Fruit fly (Drosophila melanogaster) whole organism, adult: ENCODE measurements around the gene CG11122.

Source experiments
- CG11617 ChIP-seq: fragments of 200-800 bp; sonication (Bioruptor generic); optimal IDR thresholded peaks from 2 replicates; lab custom pipeline; 2017; ENCODE audit warnings: mild to moderate bottlenecking, missing biosample characterization, missing genetic modification reagents, missing genetic modification characterization
- CG12768 ChIP-seq: fragments of 200-800 bp; sonication (Bioruptor generic); optimal IDR thresholded peaks from 2 replicates; lab custom pipeline; 2017; ENCODE audit warnings: missing biosample characterization, missing genetic modification characterization, mild to moderate bottlenecking, moderate library complexity, missing genetic modification reagents
- CG14711 ChIP-seq: fragments of 200-800 bp; sonication (Bioruptor generic); optimal IDR thresholded peaks from 2 replicates; lab custom pipeline; 2018; ENCODE audit warnings: missing biosample characterization, mild to moderate bottlenecking, missing genetic modification characterization, moderate library complexity
- CG1620 ChIP-seq: fragments of 200-800 bp; sonication (Bioruptor generic); optimal IDR thresholded peaks from 2 replicates; lab custom pipeline; 2016; ENCODE audit warnings: missing biosample characterization, missing genetic modification characterization
- CG33017 ChIP-seq: fragments of 200-800 bp; sonication (Bioruptor generic); optimal IDR thresholded peaks from 2 replicates; lab custom pipeline; 2018; ENCODE audit warnings: missing biosample characterization, mild to moderate bottlenecking, missing genetic modification characterization, moderate library complexity
- CG5204 ChIP-seq: fragments of 200-800 bp; sonication (Bioruptor generic); optimal IDR thresholded peaks from 2 replicates; lab custom pipeline; 2016; ENCODE audit warnings: missing biosample characterization, missing genetic modification characterization
- CG7045 ChIP-seq: fragments of 200-800 bp; sonication (Bioruptor generic); optimal IDR thresholded peaks from 2 replicates; lab custom pipeline; 2017; ENCODE audit warnings: missing biosample characterization, mild to moderate bottlenecking, missing genetic modification characterization
- CG7101 ChIP-seq: fragments of 200-800 bp; sonication (Bioruptor generic); optimal IDR thresholded peaks from 2 replicates; lab custom pipeline; 2018; ENCODE audit warnings: missing biosample characterization, mild to moderate bottlenecking, missing genetic modification characterization, moderate library complexity
- Clk ChIP-seq: fragments of 200-800 bp; sonication (Bioruptor generic); optimal IDR thresholded peaks from 2 replicates; lab custom pipeline; 2017; ENCODE audit warnings: missing biosample characterization, missing genetic modification characterization
- Crg-1 ChIP-seq: fragments of 200-800 bp; sonication (Bioruptor generic); optimal IDR thresholded peaks from 2 replicates; lab custom pipeline; 2016; ENCODE audit warnings: missing biosample characterization, missing genetic modification characterization
- Hr96 ChIP-seq: fragments of 200-800 bp; sonication (Bioruptor generic); optimal IDR thresholded peaks from 2 replicates; lab custom pipeline; 2016; ENCODE audit warnings: missing biosample characterization, missing genetic modification characterization
- Mnt ChIP-seq: fragments of 200-800 bp; sonication (Bioruptor generic); optimal IDR thresholded peaks from 2 replicates; lab custom pipeline; 2016; ENCODE audit warnings: missing biosample characterization, mild to moderate bottlenecking, missing genetic modification characterization
- bab1 ChIP-seq: fragments of 200-800 bp; sonication (Bioruptor generic); optimal IDR thresholded peaks from 3 replicates; lab custom pipeline; 2019; ENCODE audit warnings: missing biosample characterization, mild to moderate bottlenecking, missing genetic modification characterization, moderate library complexity
- cic ChIP-seq: fragments of 200-800 bp; sonication (Bioruptor generic); optimal IDR thresholded peaks from 2 replicates; lab custom pipeline; 2017; ENCODE audit warnings: missing biosample characterization, mild to moderate bottlenecking, missing genetic modification characterization, moderate library complexity
- cnc ChIP-seq, 2 experiments: fragments of >200 bp; optimal IDR thresholded peaks; 2 replicates each; lab custom pipeline; 2017
- kay ChIP-seq: fragments of 200-800 bp; sonication (Bioruptor generic); peaks from one replicate; lab custom pipeline; 2016; ENCODE audit warnings: missing biosample characterization, missing genetic modification characterization, borderline replicate concordance
- ovo ChIP-seq: fragments of 200-800 bp; sonication (Bioruptor generic); optimal IDR thresholded peaks from 2 replicates; lab custom pipeline; 2016; ENCODE audit warnings: missing biosample characterization, missing genetic modification characterization
- pad ChIP-seq: fragments of 200-800 bp; sonication (Bioruptor generic); optimal IDR thresholded peaks from 3 replicates; lab custom pipeline; 2017; ENCODE audit warnings: missing biosample characterization, missing genetic modification characterization, mild to moderate bottlenecking, moderate library complexity, missing genetic modification reagents
- tj ChIP-seq: fragments of 200-800 bp; sonication (Bioruptor generic); optimal IDR thresholded peaks from 3 replicates; lab custom pipeline; 2017; ENCODE audit warnings: missing biosample characterization, mild to moderate bottlenecking, missing genetic modification characterization, moderate library complexity
- toe ChIP-seq: fragments of 200-800 bp; sonication (Bioruptor generic); optimal IDR thresholded peaks from 2 replicates; lab custom pipeline; 2016; ENCODE audit warnings: missing biosample characterization, missing genetic modification characterization

CG11122 gene

DNA sequence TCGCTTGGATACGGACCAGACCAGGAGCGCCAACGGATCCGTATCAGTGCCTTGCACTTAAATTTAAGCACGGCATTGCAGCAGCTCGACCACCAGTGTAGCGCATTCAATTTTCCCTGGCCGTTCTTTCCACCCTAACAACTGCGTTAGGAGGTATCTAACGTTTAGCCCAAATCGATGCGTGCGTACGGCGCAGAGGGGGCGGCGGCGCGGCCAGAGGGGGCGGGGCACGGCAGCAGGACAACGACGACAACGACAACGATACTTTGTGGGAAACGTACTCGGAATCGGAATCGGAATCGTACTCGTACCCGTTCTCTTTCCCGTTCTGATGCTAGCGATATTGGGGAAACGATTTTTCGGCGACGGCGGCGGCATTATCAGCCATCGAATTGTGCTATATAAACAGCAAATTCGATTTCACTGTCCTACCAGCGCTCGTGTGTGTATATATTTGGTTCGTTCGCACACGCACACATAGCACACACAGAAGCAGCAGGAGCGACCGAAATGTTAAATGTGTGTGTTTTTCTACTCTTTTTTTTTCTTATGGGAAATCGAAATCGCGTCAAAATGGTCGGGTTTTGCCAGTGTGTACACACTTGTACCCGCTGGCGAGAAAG lies at the start of gene CG11122:
TSS of gene CG11122 (minus strand) at position 601 of the 623 bp plus-strand sequence.
- TF ChIP-seq Mnt (GFP tag; lab: Kevin White, UChicago) (peak; percentile 7), toe (GFP tag; lab: Kevin White, UChicago) (no peak), CG5204 (GFP tag; lab: Kevin White, UChicago) (no peak), ovo (GFP tag; lab: Kevin White, UChicago) (no peak), tj (no peak), CG33017 (tag; lab: Kevin White, UChicago) (no peak), Clk (GFP tag; lab: Kevin White, UChicago) (no peak)

DNA sequence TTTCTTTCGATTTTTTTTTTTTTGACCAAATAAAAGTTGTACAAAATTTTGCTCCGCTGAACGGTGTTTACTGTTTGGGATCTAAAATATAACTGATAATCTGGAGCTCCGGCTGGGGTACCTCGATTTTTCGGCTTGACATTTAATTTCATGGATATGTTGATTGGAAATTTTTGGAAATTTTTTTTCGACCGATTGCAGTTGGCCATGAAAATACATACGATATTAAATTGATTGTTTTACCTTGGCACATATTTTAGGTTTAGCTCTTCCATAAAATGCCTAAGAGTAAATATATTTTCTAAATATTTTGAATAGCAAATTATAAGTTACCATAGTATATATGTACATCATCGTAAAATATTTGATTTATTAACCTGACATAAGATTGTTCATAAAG lies 46.1 kb upstream of the CG11122 start, which contains the start of gene CG1394:
TSS of gene CG1394 (minus strand) at position 101 of the 400 bp plus-strand sequence.
- TF ChIP-seq CG1620 (GFP tag; lab: Kevin White, UChicago) (no peak), cnc (optimal IDR thresholded peaks at IDR 0.05; lab: Kevin White, UChicago) (no peak), CG12768 (GFP tag; lab: Kevin White, UChicago) (no peak), bab1 (GFP tag; lab: Kevin White, UChicago) (no peak), ovo (GFP tag; lab: Kevin White, UChicago) (no peak), Crg-1 (no peak), CG5204 (GFP tag; lab: Kevin White, UChicago) (no peak), CG14711 (tag; lab: Kevin White, UChicago) (no peak), CG7045 (GFP tag; lab: Kevin White, UChicago) (no peak), tj (no peak)

DNA sequence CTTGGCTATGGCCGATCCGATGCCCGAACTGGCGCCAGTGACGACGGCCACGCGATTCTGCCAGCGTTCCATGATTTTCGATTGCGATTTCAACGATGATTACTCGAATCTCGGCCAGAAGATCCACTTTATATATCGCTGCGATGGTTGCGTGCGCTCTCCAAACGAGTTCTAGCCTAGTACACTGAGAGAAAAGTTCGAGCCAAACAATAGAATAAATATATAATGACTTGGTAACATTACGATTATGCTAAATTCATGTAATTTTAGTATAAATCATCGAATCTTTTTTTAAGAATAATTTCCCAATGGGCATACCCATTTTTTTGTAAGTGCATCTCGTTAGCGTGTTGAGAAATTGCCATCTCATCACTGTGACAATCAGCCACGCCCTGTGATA lies 44.4 kb upstream of the CG11122 start, which contains the start of gene Antdh:
TSS of gene Antdh (minus strand) at position 101 of the 400 bp plus-strand sequence.
- no peak for TF ChIP-seq tj
- TF ChIP-seq CG7101 (tag; lab: Kevin White, UChicago), result no peak
- no peak for TF ChIP-seq cic (GFP tag; lab: Kevin White, UChicago)
- no peak for TF ChIP-seq CG12768 (GFP tag; lab: Kevin White, UChicago)
- TF ChIP-seq CG11617 (GFP tag; lab: Kevin White, UChicago), result no peak
- TF ChIP-seq pad, result no peak
- no peak for TF ChIP-seq CG14711 (tag; lab: Kevin White, UChicago)
- TF ChIP-seq ovo (GFP tag; lab: Kevin White, UChicago), result no peak
- no peak for TF ChIP-seq kay (GFP tag; lab: Kevin White, UChicago)
- no peak for TF ChIP-seq CG33017 (tag; lab: Kevin White, UChicago)
- no peak for TF ChIP-seq Clk (GFP tag; lab: Kevin White, UChicago)
- no peak for TF ChIP-seq Mnt (GFP tag; lab: Kevin White, UChicago)

DNA sequence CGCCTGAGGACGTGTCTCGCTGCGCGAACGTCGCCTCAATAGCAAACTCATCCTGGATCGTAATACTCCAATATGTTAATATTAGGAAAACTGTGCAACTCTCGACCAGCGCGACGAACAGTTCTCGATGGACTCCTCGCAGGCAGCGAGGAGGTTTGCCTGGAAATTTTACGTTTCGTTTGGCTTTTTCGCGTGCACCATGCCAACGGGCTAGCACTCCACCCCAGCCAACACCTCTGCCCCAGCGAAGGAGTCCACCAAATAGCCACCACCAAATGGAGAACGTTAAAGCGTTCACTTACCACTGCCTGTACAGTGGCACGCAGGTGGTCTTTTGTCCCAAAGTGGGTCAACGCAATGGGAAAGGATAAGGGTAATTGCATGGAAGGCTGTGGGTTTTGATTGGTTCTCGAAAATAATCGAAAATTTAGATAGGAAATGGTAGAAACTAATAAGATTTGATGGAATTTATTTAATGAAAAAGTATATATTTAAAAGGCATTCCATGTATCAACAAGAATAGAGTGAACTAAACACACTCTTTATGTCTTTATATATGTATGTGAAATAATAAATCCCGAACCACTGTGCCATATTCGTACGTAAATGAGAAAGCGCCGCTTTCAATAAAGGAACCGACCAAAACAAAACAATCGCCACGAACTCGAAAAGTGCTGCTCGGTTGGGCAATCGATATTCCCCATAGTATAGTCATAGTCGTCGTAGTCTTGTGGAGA lies 35.4 kb upstream of the CG11122 start, which contains the start of gene CG32668:
TSS of gene CG32668 (minus strand) at position 51 of the 737 bp plus-strand sequence.
- TF ChIP-seq kay (GFP tag; lab: Kevin White, UChicago), result no peak
- no peak for TF ChIP-seq Hr96 (GFP tag; lab: Kevin White, UChicago)

DNA sequence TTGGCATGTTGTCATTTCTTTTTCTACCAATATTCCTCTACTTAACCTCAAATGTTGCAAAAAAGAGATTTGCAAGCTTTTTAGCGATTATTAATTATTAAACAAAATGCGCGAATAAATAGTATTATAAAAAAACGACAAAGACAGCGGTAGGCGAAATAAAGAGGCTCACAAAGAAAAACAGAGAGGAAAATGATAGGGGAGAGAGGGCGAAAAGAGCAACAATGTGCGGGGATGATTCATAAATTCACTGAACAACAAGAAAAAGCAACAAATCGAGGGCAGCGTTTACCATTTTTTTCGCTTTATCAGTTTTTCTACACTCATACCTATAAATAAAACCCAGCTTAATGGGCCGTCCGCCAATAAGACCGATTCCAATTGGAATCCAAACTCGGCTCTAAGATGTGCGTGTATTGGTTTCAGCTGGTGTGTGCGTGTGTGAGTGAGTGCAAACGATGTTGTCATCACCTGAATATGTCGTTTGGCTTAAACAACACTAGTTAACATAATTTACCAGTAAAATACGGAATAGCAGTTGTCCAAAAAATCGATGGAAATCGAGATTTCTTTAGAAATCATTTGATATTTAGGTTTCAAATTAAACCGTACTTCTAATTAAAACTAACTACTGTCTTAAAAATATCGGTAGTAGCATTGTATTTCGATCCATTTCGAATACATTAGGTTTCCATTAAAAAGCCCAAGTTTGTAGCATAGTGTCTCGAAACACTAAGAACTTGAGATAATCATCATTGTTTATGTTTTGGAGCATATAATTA lies 31.5 kb upstream of the CG11122 start:
- TF ChIP-seq cic (GFP tag; lab: Kevin White, UChicago) (peak; percentile 42), bab1 (GFP tag; lab: Kevin White, UChicago) (peak; percentile 10), CG7045 (GFP tag; lab: Kevin White, UChicago) (no peak), kay (GFP tag; lab: Kevin White, UChicago) (peak; percentile 36), CG33017 (tag; lab: Kevin White, UChicago) (no peak), tj (peak; percentile 43)

DNA sequence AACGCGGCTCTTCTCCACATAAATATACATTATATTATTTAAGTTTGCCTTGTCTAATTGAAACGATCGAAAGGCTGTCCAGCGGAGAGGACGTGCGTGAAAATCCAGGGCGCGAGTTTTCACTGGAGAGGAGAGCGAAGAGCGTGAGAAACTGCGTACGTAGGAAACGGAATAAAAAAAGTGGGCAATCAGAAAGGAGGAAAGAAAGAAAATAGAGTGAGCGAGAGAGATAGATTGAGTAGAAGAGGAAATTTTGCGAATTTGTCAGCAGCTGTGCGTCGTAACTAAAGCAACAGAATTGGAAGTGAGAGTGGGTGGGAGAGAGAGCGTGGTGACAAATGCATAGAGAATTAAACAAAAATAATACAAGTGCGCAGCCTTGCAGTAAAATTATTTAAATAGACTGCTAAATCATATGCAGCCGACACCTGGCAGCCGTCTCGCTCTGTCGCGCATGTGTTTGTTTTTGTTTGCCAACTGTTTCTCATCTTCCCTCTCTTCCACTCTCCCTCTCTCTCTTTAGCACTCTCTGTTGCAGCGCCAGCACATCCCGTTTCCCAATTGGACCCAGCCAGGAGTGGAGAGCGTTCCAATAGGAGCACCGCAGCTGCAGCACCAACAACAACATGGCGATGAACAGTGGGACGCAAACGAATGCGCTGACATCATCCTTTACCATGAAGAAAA lies 30.1 kb upstream of the CG11122 start:
- TF ChIP-seq toe (GFP tag; lab: Kevin White, UChicago) (no peak), CG1620 (GFP tag; lab: Kevin White, UChicago) (no peak), CG7045 (GFP tag; lab: Kevin White, UChicago) (no peak), CG7101 (tag; lab: Kevin White, UChicago) (peak; percentile 2), cic (GFP tag; lab: Kevin White, UChicago) (peak; percentile 14), tj (peak; percentile 57), Hr96 (GFP tag; lab: Kevin White, UChicago) (no peak), pad (peak; percentile 23), Crg-1 (peak; percentile 37), Mnt (GFP tag; lab: Kevin White, UChicago) (peak; percentile 44)
